Worm (Caenorhabditis elegans) whole organism, L4/young adult: ENCODE results near the gene F59H6.14.

Experiments used
- dao-5 ChIP-seq: sonication (generic microtip); optimal IDR thresholded peaks from 2 replicates; lab custom pipeline; 2016; ENCODE audit warnings: missing genotype, missing genetic modification characterization, moderate library complexity, missing compliant biosample characterization
- him-1 ChIP-seq: sonication (generic microtip); optimal IDR thresholded peaks from 2 replicates; lab custom pipeline; 2016; ENCODE audit warnings: missing genotype, missing genetic modification reagents, missing genetic modification characterization, missing compliant biosample characterization

ce11 chrII:2081257-2081656 lies 47.9 kb downstream of the F59H6.14 start, which contains the start of gene T16A1.4:
- TF ChIP-seq him-1 (no peak), dao-5 (tag; lab: Kevin White, UChicago) (no peak)
